Fruit fly (Drosophila melanogaster) whole organism, prepupa: ENCODE results near the gene CG18549.

Source experiments
- CG10669 ChIP-seq: fragments of 200-800 bp; sonication (Bioruptor generic); optimal IDR thresholded peaks from 3 replicates; lab custom pipeline; 2018; ENCODE audit warnings: missing biosample characterization, mild to moderate bottlenecking, missing genetic modification characterization, moderate library complexity
- CG11294 ChIP-seq: fragments of 200-800 bp; sonication (Bioruptor generic); IDR thresholded peaks from 2 replicates; pipeline ENCODE4 v1.3.6; 2022; ENCODE audit warnings: missing biosample characterization, missing genetic modification characterization
- CG11902 ChIP-seq: fragments of 200-800 bp; sonication (Bioruptor generic); optimal IDR thresholded peaks from 3 replicates; lab custom pipeline; 2016; ENCODE audit warnings: missing biosample characterization, missing genetic modification characterization
- CG4318 ChIP-seq: fragments of 200-800 bp; sonication (Bioruptor generic); optimal IDR thresholded peaks from 3 replicates; lab custom pipeline; 2017; ENCODE audit warnings: missing biosample characterization, mild to moderate bottlenecking, missing genetic modification characterization
- Eip93F ChIP-seq: fragments of 200-800 bp; sonication (Bioruptor generic); optimal IDR thresholded peaks from 2 replicates; lab custom pipeline; 2016; ENCODE audit warnings: missing biosample characterization, mild to moderate bottlenecking, missing genetic modification characterization
- Hr38 ChIP-seq: sonication (Bioruptor generic); optimal IDR thresholded peaks from 2 replicates; lab custom pipeline; 2016; ENCODE audit warnings: missing biosample characterization, missing genetic modification characterization
- Hr39 ChIP-seq: fragments of 200-800 bp; sonication (Bioruptor generic); optimal IDR thresholded peaks from 2 replicates; lab custom pipeline; 2016; ENCODE audit warnings: missing biosample characterization, missing genetic modification characterization
- Lpt ChIP-seq: fragments of 200-800 bp; sonication (Bioruptor generic); optimal IDR thresholded peaks from 3 replicates; lab custom pipeline; 2016; ENCODE audit warnings: missing biosample characterization, missing genetic modification characterization
- fkh ChIP-seq: fragments of 200-800 bp; sonication (Bioruptor generic); optimal IDR thresholded peaks from 3 replicates; lab custom pipeline; 2017; ENCODE audit warnings: missing biosample characterization, mild to moderate bottlenecking, missing genetic modification characterization, moderate library complexity
- lz ChIP-seq: fragments of 200-800 bp; sonication (Bioruptor generic); optimal IDR thresholded peaks from 3 replicates; lab custom pipeline; 2016; ENCODE audit warnings: missing biosample characterization, missing genetic modification characterization
- svp ChIP-seq: fragments of 200-800 bp; sonication (Bioruptor generic); peaks from one replicate; lab custom pipeline; 2016; ENCODE audit warnings: missing biosample characterization, missing genetic modification characterization

dm6 chr3R:12406235-12407196 is 42.6 kb upstream of the CG18549 start, which contains the start of gene CG5167:
- TF ChIP-seq Lpt (GFP tag; lab: Kevin White, UChicago): peak; percentile 9
- TF ChIP-seq CG11294: no peak
- no peak for TF ChIP-seq CG11902 (GFP tag; lab: Kevin White, UChicago)
- peak; percentile 58 for TF ChIP-seq lz (GFP tag; lab: Kevin White, UChicago)
- peak; percentile 69 for TF ChIP-seq svp
- TF ChIP-seq fkh (GFP tag; lab: Kevin White, UChicago): peak; percentile 25
- no peak for TF ChIP-seq Hr38
- TF ChIP-seq Eip93F (GFP tag; lab: Kevin White, UChicago): peak; percentile 21
- TF ChIP-seq CG4318 (GFP tag; lab: Kevin White, UChicago): no peak
- no peak for TF ChIP-seq CG10669
- TF ChIP-seq Hr39 (GFP tag; lab: Kevin White, UChicago): peak; percentile 28
